Fruit fly (Drosophila melanogaster): ENCODE results near the gene Kaz.

Kaz gene

DNA sequence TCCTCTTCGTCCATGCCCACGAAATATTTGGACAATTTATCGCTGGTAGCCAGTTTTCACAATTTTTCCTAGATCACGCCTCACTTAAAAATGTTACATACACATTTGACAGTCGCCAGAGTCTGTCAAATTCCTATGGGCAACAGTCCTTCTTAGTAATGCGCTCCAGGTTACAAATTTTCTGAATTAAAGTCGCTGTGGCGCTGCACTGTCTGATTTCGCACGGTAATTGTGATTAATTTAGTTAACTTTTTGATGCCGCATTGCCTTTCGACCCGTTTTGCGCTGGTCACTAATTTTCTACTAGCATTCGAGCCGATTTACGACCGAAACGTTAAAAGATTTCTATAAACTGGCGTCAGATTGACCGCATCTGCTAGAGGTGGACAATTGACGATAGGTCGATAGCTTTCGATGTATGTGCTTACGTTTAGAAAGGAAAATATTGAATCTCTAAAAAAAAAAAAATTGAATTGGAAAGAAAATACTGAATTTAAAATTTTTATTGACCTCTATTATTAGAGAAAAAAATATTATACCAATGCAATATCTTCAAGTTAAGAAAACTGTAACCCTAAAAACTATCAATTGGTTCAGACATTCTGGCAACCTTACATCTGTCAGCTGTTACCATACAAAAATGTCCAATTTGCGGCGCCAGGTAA is 16.0 kb downstream of the Kaz start, which contains the start of the genes lili and CG34150 (continued):
- TF ChIP-seq pzg (GFP tag; optimal IDR thresholded peaks at IDR 0.05), result peak; percentile 60
- peak; percentile 88 for TF ChIP-seq CG9932 (GFP tag; IDR thresholded peaks at IDR 0.05)
- peak; percentile 13 for TF ChIP-seq CG3407 (GFP tag; optimal IDR thresholded peaks at IDR 0.05)
- peak; percentile 95 for TF ChIP-seq Sry-δ (GFP tag; optimal IDR thresholded peaks at IDR 0.05)
- TF ChIP-seq CG8924 (tag; optimal IDR thresholded peaks at IDR 0.05), result peak; percentile 75
- peak; percentile 11 for TF ChIP-seq CG11723 (GFP tag; optimal IDR thresholded peaks at IDR 0.05)
- peak; percentile 63 for TF ChIP-seq CG10366 (GFP tag; IDR thresholded peaks at IDR 0.05)
- TF ChIP-seq chm (GFP tag; IDR thresholded peaks at IDR 0.05), result peak; percentile 87
- no peak for TF ChIP-seq tap (tag; optimal IDR thresholded peaks at IDR 0.05)
- peak; percentile 67 for TF ChIP-seq fd3F (GFP tag; optimal IDR thresholded peaks at IDR 0.05)
- no peak for TF ChIP-seq corto (GFP tag; optimal IDR thresholded peaks at IDR 0.05)
- peak; percentile 54 for TF ChIP-seq CG33213 (GFP tag; optimal IDR thresholded peaks at IDR 0.05)
- peak; percentile 48 for TF ChIP-seq slou (GFP tag; optimal IDR thresholded peaks at IDR 0.05)
- no peak for TF ChIP-seq sim (GFP tag; IDR thresholded peaks at IDR 0.05)
- peak; percentile 44 for TF ChIP-seq Adf1 (GFP tag; IDR thresholded peaks at IDR 0.05)
- TF ChIP-seq Dip2 (GFP tag; IDR thresholded peaks at IDR 0.05), result no peak
- TF ChIP-seq CG6791 (GFP tag; IDR thresholded peaks at IDR 0.05; ENCODE audit: partially characterized antibody), result peak; percentile 76
- peak; percentile 41; the same call in 1 of the 2 replicates for TF ChIP-seq CG2129 (GFP tag; IDR thresholded peaks at IDR 0.05; ENCODE audit: partially characterized antibody)
- TF ChIP-seq CG4404 (GFP tag; IDR thresholded peaks at IDR 0.05), result peak; percentile 40; the same call in 1 of the 2 replicates
- TF ChIP-seq al (GFP tag; IDR thresholded peaks at IDR 0.05), result peak; percentile 69
- TF ChIP-seq NC2β (GFP tag; optimal IDR thresholded peaks at IDR 0.05), result peak; percentile 62
- no peak for TF ChIP-seq nerfin-2 (GFP tag; IDR thresholded peaks at IDR 0.05; ENCODE audit: partially characterized antibody)
- peak; percentile 55 for TF ChIP-seq Antp (GFP tag; optimal IDR thresholded peaks at IDR 0.05)
- TF ChIP-seq CG4282 (GFP tag; optimal IDR thresholded peaks at IDR 0.05), result no peak
- TF ChIP-seq hkb (optimal IDR thresholded peaks at IDR 0.05), result peak; percentile 19
- TF ChIP-seq hkb (GFP tag; IDR thresholded peaks at IDR 0.05), result peak; percentile 69
- TF ChIP-seq CG14441 (GFP tag; IDR thresholded peaks at IDR 0.05), result peak; percentile 62; the same call in 1 of the 2 replicates
- TF ChIP-seq shn (GFP tag; optimal IDR thresholded peaks at IDR 0.05), result peak; percentile 47
- TF ChIP-seq slbo (GFP tag; IDR thresholded peaks at IDR 0.05), result peak; percentile 86
- peak; percentile 57 for TF ChIP-seq psq (GFP tag; optimal IDR thresholded peaks at IDR 0.05)
- peak; percentile 80 for TF ChIP-seq az2 (GFP tag; optimal IDR thresholded peaks at IDR 0.05)
- TF ChIP-seq maf-S (GFP tag; optimal IDR thresholded peaks at IDR 0.05), result peak; percentile 62
- no peak for TF ChIP-seq bowl (GFP tag; IDR thresholded peaks at IDR 0.05)
- TF ChIP-seq insv (GFP tag; optimal IDR thresholded peaks at IDR 0.05), result peak in 1 of 2 experiments; percentile 32
- peak; percentile 42 for TF ChIP-seq CG12236 (GFP tag; optimal IDR thresholded peaks at IDR 0.05)
- peak; percentile 76 for TF ChIP-seq Ets97D (GFP tag; optimal IDR thresholded peaks at IDR 0.05)
- no peak for TF ChIP-seq Neu2 (GFP tag; optimal IDR thresholded peaks at IDR 0.05; ENCODE audit: borderline replicate concordance)
- TF ChIP-seq jumu (GFP tag; optimal IDR thresholded peaks at IDR 0.05), result peak; percentile 33
- peak; percentile 85 for TF ChIP-seq CG30403 (GFP tag; optimal IDR thresholded peaks at IDR 0.05)
- peak; percentile 30 for TF ChIP-seq CG10431 (GFP tag; optimal IDR thresholded peaks at IDR 0.05)
- TF ChIP-seq ham (GFP tag; IDR thresholded peaks at IDR 0.05), result no peak
- TF ChIP-seq zfh2 (GFP tag; optimal IDR thresholded peaks at IDR 0.05), result peak; percentile 64
- 0 out of 2 replicates have a peak, but pooled peaks have one; percentile 18 for TF ChIP-seq ap (GFP tag; IDR thresholded peaks at IDR 0.05)
- peak; percentile 71 for TF ChIP-seq lab (GFP tag; optimal IDR thresholded peaks at IDR 0.05)
- TF ChIP-seq CG1602 (GFP tag; optimal IDR thresholded peaks at IDR 0.05), result peak; percentile 70
- peak; percentile 55 for TF ChIP-seq CG8388 (GFP tag; optimal IDR thresholded peaks at IDR 0.05)
- no peak; the same call in none of the 2 replicates for TF ChIP-seq CG11247 (GFP tag; IDR thresholded peaks at IDR 0.05)
- TF ChIP-seq CG4707 (GFP tag; optimal IDR thresholded peaks at IDR 0.05), result no peak
- no peak for TF ChIP-seq CG31365 (tag; optimal IDR thresholded peaks at IDR 0.05)
- TF ChIP-seq CG2202 (tag; optimal IDR thresholded peaks at IDR 0.05), result peak; percentile 32

All from whole organism, embryonic.